Worm (Caenorhabditis elegans) whole organism, L4 larva: ENCODE results near the gene C49C8.6.

Source experiments
- ZK546.5 ChIP-seq, 2 experiments: sonication (generic microtip); optimal IDR thresholded peaks; 2 replicates each; lab custom pipeline; 2017; ENCODE audit warnings: missing biosample characterization in 2 of 2, missing genetic modification characterization in 2 of 2
- ama-1 ChIP-seq: fragments of 150-350 bp; optimal IDR thresholded peaks from 2 replicates; lab custom pipeline; 2014; ENCODE audit warnings: inconsistent platforms, mixed read lengths
- ceh-82 ChIP-seq: sonication (generic microtip); optimal IDR thresholded peaks from 2 replicates; lab custom pipeline; 2017; ENCODE audit warnings: missing biosample characterization, missing genetic modification characterization
- dmd-6 ChIP-seq: fragments of 200-800 bp; sonication (Bioruptor generic); IDR thresholded peaks from 2 replicates; pipeline ENCODE4 v1.3.6; 2022; ENCODE audit warnings: missing genetic modification reagents, missing genetic modification characterization, missing compliant biosample characterization
- egl-27 ChIP-seq: sonication (generic microtip); optimal IDR thresholded peaks from 3 replicates; lab custom pipeline; 2017; ENCODE audit warnings: missing biosample characterization, missing genetic modification reagents, missing genetic modification characterization
- gei-8 ChIP-seq: fragments of 200-800 bp; sonication (Bioruptor generic); optimal IDR thresholded peaks from 2 replicates; lab custom pipeline; 2018; ENCODE audit warnings: mild to moderate bottlenecking, missing genetic modification characterization, missing compliant biosample characterization
- hlh-30 ChIP-seq: sonication (generic microtip); optimal IDR thresholded peaks from 2 replicates; lab custom pipeline; 2017; ENCODE audit warnings: antibody characterized with exemption, mild to moderate bottlenecking, missing genetic modification characterization, missing compliant biosample characterization; ENCODE audit not compliant: insufficient read depth
- lin-39 ChIP-seq: fragments of 150-350 bp; optimal IDR thresholded peaks from 2 replicates; lab custom pipeline; 2014; ENCODE audit warnings: missing biosample characterization, missing genetic modification reagents, missing genetic modification characterization
- madf-5 ChIP-seq, 2 experiments: fragments of 200-800 bp; sonication (Bioruptor generic); IDR thresholded peaks; 2 replicates each; pipeline ENCODE4 v1.3.6; 2022; ENCODE audit warnings: missing compliant biosample characterization in 2 of 2, missing genetic modification characterization in 2 of 2
- nhr-237 ChIP-seq: sonication (generic microtip); optimal IDR thresholded peaks from 2 replicates; lab custom pipeline; 2017; ENCODE audit warnings: missing biosample characterization, missing genetic modification characterization
- pqm-1 ChIP-seq: sonication (generic microtip); optimal IDR thresholded peaks from 2 replicates; lab custom pipeline; 2017; ENCODE audit warnings: missing biosample characterization, missing genetic modification characterization
- sdz-12 ChIP-seq: fragments of 200-800 bp; sonication (Bioruptor generic); optimal IDR thresholded peaks from 2 replicates; lab custom pipeline; 2018; ENCODE audit warnings: mild to moderate bottlenecking, missing genetic modification characterization, missing compliant biosample characterization
- snpc-4 ChIP-seq: fragments of 150-350 bp; optimal IDR thresholded peaks from 2 replicates; lab custom pipeline; 2014; ENCODE audit warnings: missing biosample characterization, missing genetic modification characterization
- unc-130 ChIP-seq: sonication (generic microtip); optimal IDR thresholded peaks from 2 replicates; lab custom pipeline; 2016; ENCODE audit warnings: missing genetic modification reagents, missing genetic modification characterization, missing compliant biosample characterization

- TF ChIP-seq hlh-30 (no peak), egl-27 (tag; lab: Kevin White, UChicago) (no peak), ama-1 (lab: Kevin White, UChicago) (no peak), ceh-82 (tag; lab: Kevin White, UChicago) (no peak), nhr-237 (tag; lab: Kevin White, UChicago) (no peak), unc-130 (GFP tag; lab: Kevin White, UChicago) (no peak), lin-39 (tag; lab: Kevin White, UChicago) (no peak), gei-8 (GFP tag; lab: Kevin White, UChicago) (no peak), ZK546.5 (tag; optimal IDR thresholded peaks at IDR 0.05; lab: Kevin White, UChicago) (no peak), snpc-4 (tag; lab: Kevin White, UChicago) (no peak), madf-5 (GFP tag; IDR thresholded peaks at IDR 0.05; lab: Robert Waterston, UW) (no peak), pqm-1 (tag; lab: Kevin White, UChicago) (no peak), dmd-6 (no peak), sdz-12 (no peak)
Measured at ce11 chrIV:8677303-8677702, 19.3 kb upstream of the C49C8.6 start, which contains the start of gene F08B4.8.
